Fruit fly (Drosophila melanogaster): ENCODE results near the gene Cds.
A peak's percentile ranks its signal among the peaks of the same experiment; 100 is the strongest.

Cds gene

dm6 chr3L:8094652-8095129 lies 32.9 kb upstream of the Cds start (continued):
- TF ChIP-seq tx (GFP tag; optimal IDR thresholded peaks at IDR 0.05) (no peak), abd-A (tag; optimal IDR thresholded peaks at IDR 0.05) (peak; percentile 18), Med (GFP tag) (peak; percentile 80), CG5245 (GFP tag; optimal IDR thresholded peaks at IDR 0.05) (no peak), Sry-β (GFP tag; optimal IDR thresholded peaks at IDR 0.05) (no peak), BtbVII (GFP tag; optimal IDR thresholded peaks at IDR 0.05) (peak; percentile 3), CG3281 (GFP tag; optimal IDR thresholded peaks at IDR 0.05) (peak; percentile 3), mam (GFP tag; optimal IDR thresholded peaks at IDR 0.05) (no peak), ash1 (GFP tag; optimal IDR thresholded peaks at IDR 0.05) (no peak), hbn (GFP tag; IDR thresholded peaks at IDR 0.05; ENCODE audit: partially characterized antibody) (no peak), CkIIα-i1 (GFP tag; IDR thresholded peaks at IDR 0.05) (no peak), CG1832 (GFP tag; optimal IDR thresholded peaks at IDR 0.05) (no peak), CG16863 (GFP tag; optimal IDR thresholded peaks at IDR 0.05) (no peak), MTF-1 (GFP tag; optimal IDR thresholded peaks at IDR 0.05; ENCODE audit: borderline replicate concordance) (no peak), disco-r (GFP tag; optimal IDR thresholded peaks at IDR 0.05) (no peak), CG1792 (GFP tag; optimal IDR thresholded peaks at IDR 0.05) (no peak), org-1 (GFP tag; optimal IDR thresholded peaks at IDR 0.05) (no peak), Hey (tag; optimal IDR thresholded peaks at IDR 0.05) (no peak), chm (GFP tag; IDR thresholded peaks at IDR 0.05) (no peak), Gug (GFP tag; IDR thresholded peaks at IDR 0.05) (no peak), YL-1 (GFP tag; optimal IDR thresholded peaks at IDR 0.05) (no peak), CG10431 (GFP tag; optimal IDR thresholded peaks at IDR 0.05) (no peak), Jarid2 (GFP tag; optimal IDR thresholded peaks at IDR 0.05) (no peak), CG15696 (tag; optimal IDR thresholded peaks at IDR 0.05) (no peak), bab2 (GFP tag; optimal IDR thresholded peaks at IDR 0.05) (no peak), crol (GFP tag; IDR thresholded peaks at IDR 0.05) (peak; percentile 67), CG5953 (GFP tag; IDR thresholded peaks at IDR 0.05) (no peak), p53 (GFP tag; optimal IDR thresholded peaks at IDR 0.05) (no peak), Meics (GFP tag; optimal IDR thresholded peaks at IDR 0.05) (peak; percentile 56), Gsc (GFP tag; IDR thresholded peaks at IDR 0.05) (no peak), ERR (GFP tag; optimal IDR thresholded peaks at IDR 0.05) (no peak), Abd-B (GFP tag; optimal IDR thresholded peaks at IDR 0.05) (no peak), Lhr (GFP tag; optimal IDR thresholded peaks at IDR 0.05) (no peak), CG7928 (GFP tag; optimal IDR thresholded peaks at IDR 0.05) (no peak), Sry-δ (GFP tag; optimal IDR thresholded peaks at IDR 0.05) (no peak), zfh2 (GFP tag; optimal IDR thresholded peaks at IDR 0.05) (no peak), HHEX (GFP tag; optimal IDR thresholded peaks at IDR 0.05) (no peak), ac (GFP tag; optimal IDR thresholded peaks at IDR 0.05) (no peak), salm (tag; optimal IDR thresholded peaks at IDR 0.05) (no peak), dysf (GFP tag; IDR thresholded peaks at IDR 0.05) (no peak; the same call in 2 of the 3 replicates), ap (GFP tag; IDR thresholded peaks at IDR 0.05) (no peak), CG7745 (tag; optimal IDR thresholded peaks at IDR 0.05) (no peak), D19A (tag; optimal IDR thresholded peaks at IDR 0.05) (peak; percentile 38), CG9609 (GFP tag; optimal IDR thresholded peaks at IDR 0.05) (no peak), CG31365 (tag; optimal IDR thresholded peaks at IDR 0.05) (no peak), Camta (GFP tag; optimal IDR thresholded peaks at IDR 0.05) (no peak), zen2 (GFP tag; IDR thresholded peaks at IDR 0.05; ENCODE audit: partially characterized antibody) (no peak), croc (GFP tag; conservative IDR thresholded peaks at IDR 0.05) (no peak), Six4 (GFP tag; optimal IDR thresholded peaks at IDR 0.05) (no peak), B-H2 (GFP tag; optimal IDR thresholded peaks at IDR 0.05) (no peak), CG11695 (GFP tag; IDR thresholded peaks at IDR 0.05) (peak; percentile 20; the same call in 1 of the 3 replicates), dmrt11E (tag; optimal IDR thresholded peaks at IDR 0.05) (no peak)
